Fruit fly (Drosophila melanogaster): Measurements from ENCODE around the gene Plp.

Plp gene

DNA sequence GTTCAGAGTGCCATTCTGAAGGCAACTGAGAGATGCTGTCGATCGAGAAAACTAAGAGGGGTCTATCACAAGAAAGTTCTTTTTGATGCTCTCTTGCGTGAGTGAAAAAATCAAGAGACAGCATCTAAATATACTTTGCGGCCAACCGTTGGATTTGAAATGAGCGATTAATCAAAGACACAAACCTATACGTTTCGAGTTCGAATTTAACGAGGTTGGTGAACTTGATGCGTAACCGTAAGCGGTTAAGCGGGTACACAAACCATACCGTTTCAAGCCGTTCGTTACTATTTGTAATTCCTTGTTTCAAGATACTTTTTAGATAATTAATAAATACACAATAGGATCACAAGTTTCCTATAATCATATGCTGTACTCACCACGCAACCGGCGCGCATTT, 22.4 kb downstream of the Plp start (continued):
- TF ChIP-seq Trl (optimal IDR thresholded peaks at IDR 0.05) (peak; percentile 32 to 37), Trl (GFP tag; optimal IDR thresholded peaks at IDR 0.05) (no peak), sob (GFP tag; IDR thresholded peaks at IDR 0.05) (no peak), CG7556 (GFP tag; optimal IDR thresholded peaks at IDR 0.05) (no peak), nom (GFP tag; optimal IDR thresholded peaks at IDR 0.05) (no peak), amos (GFP tag; IDR thresholded peaks at IDR 0.05; ENCODE audit: partially characterized antibody) (peak; percentile 19; the same call in 1 of the 2 replicates), CG8388 (GFP tag; optimal IDR thresholded peaks at IDR 0.05) (no peak), pros (GFP tag; optimal IDR thresholded peaks at IDR 0.05) (no peak), Camta (GFP tag; optimal IDR thresholded peaks at IDR 0.05) (no peak), h (optimal IDR thresholded peaks at IDR 0.05) (no peak), CG16779 (GFP tag; IDR thresholded peaks at IDR 0.05) (no peak), CG14014 (GFP tag; IDR thresholded peaks at IDR 0.05) (no peak), sisA (GFP tag; IDR thresholded peaks at IDR 0.05) (no peak), CG7928 (GFP tag; optimal IDR thresholded peaks at IDR 0.05) (no peak), CG17829 (tag; optimal IDR thresholded peaks at IDR 0.05) (no peak), knrl (GFP tag; IDR thresholded peaks at IDR 0.05; ENCODE audit: partially characterized antibody) (0 out of 3 replicates have a peak, but pooled peaks have one; percentile 26), Gsc (GFP tag; IDR thresholded peaks at IDR 0.05) (no peak), NC2β (GFP tag; optimal IDR thresholded peaks at IDR 0.05) (no peak), pzg (GFP tag; optimal IDR thresholded peaks at IDR 0.05) (peak; percentile 11), B-H1 (GFP tag; IDR thresholded peaks at IDR 0.05) (no peak), CG9876 (GFP tag; optimal IDR thresholded peaks at IDR 0.05) (no peak), lilli (GFP tag; optimal IDR thresholded peaks at IDR 0.05) (no peak), Sox100B (GFP tag; optimal IDR thresholded peaks at IDR 0.05) (no peak), pho (GFP tag; optimal IDR thresholded peaks at IDR 0.05) (no peak), CG7271 (tag; optimal IDR thresholded peaks at IDR 0.05) (no peak), YL-1 (GFP tag; optimal IDR thresholded peaks at IDR 0.05) (no peak), Dfd (GFP tag; optimal IDR thresholded peaks at IDR 0.05) (no peak), D (optimal IDR thresholded peaks at IDR 0.05) (no peak), D (GFP tag; optimal IDR thresholded peaks at IDR 0.05) (no peak), Neu2 (GFP tag; optimal IDR thresholded peaks at IDR 0.05; ENCODE audit: borderline replicate concordance) (no peak), CG10209 (GFP tag; optimal IDR thresholded peaks at IDR 0.05) (no peak), gce (GFP tag; IDR thresholded peaks at IDR 0.05) (no peak), croc (GFP tag; conservative IDR thresholded peaks at IDR 0.05) (no peak), CG14710 (tag; optimal IDR thresholded peaks at IDR 0.05) (no peak), cas (GFP tag; IDR thresholded peaks at IDR 0.05) (no peak), CG3995 (GFP tag; optimal IDR thresholded peaks at IDR 0.05) (no peak), CG1603 (tag; optimal IDR thresholded peaks at IDR 0.05) (peak; percentile 20), ase (GFP tag; IDR thresholded peaks at IDR 0.05) (no peak), seq (GFP tag; IDR thresholded peaks at IDR 0.05) (no peak), CG3281 (GFP tag; optimal IDR thresholded peaks at IDR 0.05) (no peak), Dbx (GFP tag; IDR thresholded peaks at IDR 0.05) (no peak), Rfx (GFP tag; IDR thresholded peaks at IDR 0.05) (no peak), toy (GFP tag; IDR thresholded peaks at IDR 0.05) (no peak), yki (optimal IDR thresholded peaks at IDR 0.05) (no peak), D19B (GFP tag; optimal IDR thresholded peaks at IDR 0.05) (no peak), sim (GFP tag; IDR thresholded peaks at IDR 0.05) (no peak), MESR4 (GFP tag; optimal IDR thresholded peaks at IDR 0.05) (no peak), Dip2 (GFP tag; IDR thresholded peaks at IDR 0.05) (no peak), disco-r (GFP tag; optimal IDR thresholded peaks at IDR 0.05) (no peak), Hr39 (optimal IDR thresholded peaks at IDR 0.05) (no peak), pb (GFP tag; optimal IDR thresholded peaks at IDR 0.05) (no peak), trh (GFP tag; optimal IDR thresholded peaks at IDR 0.05) (no peak), sqz (GFP tag; optimal IDR thresholded peaks at IDR 0.05) (no peak), Max (GFP tag; optimal IDR thresholded peaks at IDR 0.05) (no peak), CG8944 (GFP tag; optimal IDR thresholded peaks at IDR 0.05) (no peak)

Data from whole organism, embryonic.